Worm (Caenorhabditis elegans) whole organism, young adult: Measurements from ENCODE around the gene irg-3.

Experiments
- C17E4.6 ChIP-seq: fragments of 200-800 bp; sonication (Bioruptor generic); IDR thresholded peaks from 2 replicates; pipeline ENCODE4 v1.3.6; 2022; ENCODE audit warnings: missing genetic modification reagents, missing genetic modification characterization, missing compliant biosample characterization
- F23B12.7 ChIP-seq: sonication (generic microtip); optimal IDR thresholded peaks from 2 replicates; lab custom pipeline; 2017; ENCODE audit warnings: missing genetic modification characterization, mild to moderate bottlenecking, missing compliant biosample characterization, antibody characterized with exemption, moderate library complexity; ENCODE audit not compliant: insufficient read depth
- F39B2.1 ChIP-seq: fragments of 200-800 bp; sonication (Bioruptor generic); IDR thresholded peaks from 2 replicates; pipeline ENCODE4 v1.3.6; 2022; ENCODE audit warnings: missing genetic modification reagents, missing genetic modification characterization, missing compliant biosample characterization
- F52B5.7 ChIP-seq: sonication (generic microtip); optimal IDR thresholded peaks from 2 replicates; lab custom pipeline; 2016; ENCODE audit warnings: mild to moderate bottlenecking, missing genetic modification characterization, missing compliant biosample characterization
- F55B11.4 ChIP-seq: sonication (generic microtip); optimal IDR thresholded peaks from 2 replicates; lab custom pipeline; 2016; ENCODE audit warnings: missing compliant biosample characterization, missing genetic modification characterization, borderline replicate concordance; ENCODE audit not compliant: insufficient read depth
- Y53F4B.3 ChIP-seq: fragments of 200-800 bp; sonication (Bioruptor generic); IDR thresholded peaks from 2 replicates; pipeline ENCODE4 v1.3.6; 2022; ENCODE audit warnings: missing genetic modification reagents, missing genetic modification characterization, missing compliant biosample characterization
- Y53G8AR.9 ChIP-seq: fragments of 200-800 bp; sonication (Bioruptor generic); conservative IDR thresholded peaks from 2 replicates; pipeline ENCODE4 v1.3.6; 2022; ENCODE audit warnings: missing genetic modification reagents, missing genetic modification characterization, missing compliant biosample characterization
- akir-1 ChIP-seq: fragments of 200-800 bp; sonication (Bioruptor generic); optimal IDR thresholded peaks from 2 replicates; lab custom pipeline; 2018; ENCODE audit warnings: mild to moderate bottlenecking, missing genetic modification characterization, moderate library complexity, missing compliant biosample characterization
- atf-7 ChIP-seq: sonication (generic microtip); optimal IDR thresholded peaks from 2 replicates; lab custom pipeline; 2017; ENCODE audit warnings: mild to moderate bottlenecking, missing genetic modification characterization, missing compliant biosample characterization
- attf-5 ChIP-seq: fragments of 200-800 bp; sonication (Bioruptor generic); optimal IDR thresholded peaks from 2 replicates; lab custom pipeline; 2018; ENCODE audit warnings: mild to moderate bottlenecking, missing genetic modification characterization, missing compliant biosample characterization
- attf-6 ChIP-seq: fragments of 200-800 bp; sonication (Bioruptor generic); IDR thresholded peaks from 2 replicates; pipeline ENCODE4 v1.3.6; 2022; ENCODE audit warnings: missing genetic modification reagents, missing genetic modification characterization, missing compliant biosample characterization
- bed-2 ChIP-seq: fragments of 200-800 bp; sonication (Bioruptor generic); IDR thresholded peaks from 2 replicates; pipeline ENCODE4 v1.3.6; 2022; ENCODE audit warnings: missing genetic modification reagents, missing genetic modification characterization, missing compliant biosample characterization
- ccch-3 ChIP-seq: fragments of 200-800 bp; sonication (Bioruptor generic); optimal IDR thresholded peaks from 2 replicates; lab custom pipeline; 2018; ENCODE audit warnings: mild to moderate bottlenecking, missing genetic modification characterization, missing compliant biosample characterization
- cebp-1 ChIP-seq, 2 experiments: fragments of 200-800 bp in 1 of 2; sonication (Bioruptor generic) in 1 of 2; sonication (generic microtip) in 1 of 2; IDR thresholded peaks in 1 of 2; optimal IDR thresholded peaks in 1 of 2; 2 replicates each; pipeline versions ENCODE4 v1.3.6 to Lab custom; 2017 to 2022; ENCODE audit warnings: missing compliant biosample characterization in 2 of 2, missing genetic modification characterization in 2 of 2, mild to moderate bottlenecking in 1 of 2, missing genetic modification reagents in 1 of 2, moderate library complexity in 1 of 2
- cebp-2 ChIP-seq: fragments of 200-800 bp; sonication (Bioruptor generic); IDR thresholded peaks from 2 replicates; pipeline ENCODE4 v1.3.6; 2022; ENCODE audit warnings: missing genetic modification characterization, missing compliant biosample characterization
- ceh-100 ChIP-seq: fragments of 200-800 bp; sonication (Bioruptor generic); IDR thresholded peaks from 2 replicates; pipeline ENCODE4 v1.3.6; 2022; ENCODE audit warnings: missing genetic modification reagents, missing genetic modification characterization, missing compliant biosample characterization
- ceh-58 ChIP-seq: fragments of 200-800 bp; sonication (Bioruptor generic); IDR thresholded peaks from 2 replicates; pipeline ENCODE4 v1.3.6; 2022; ENCODE audit warnings: missing genetic modification characterization, missing compliant biosample characterization
- ceh-79 ChIP-seq: sonication (generic microtip); optimal IDR thresholded peaks from 2 replicates; lab custom pipeline; 2017; ENCODE audit warnings: mild to moderate bottlenecking, missing genetic modification characterization, missing compliant biosample characterization
- ceh-91 ChIP-seq: fragments of 200-800 bp; sonication (Bioruptor generic); IDR thresholded peaks from 2 replicates; pipeline ENCODE4 v1.3.6; 2022; ENCODE audit warnings: missing genetic modification reagents, missing genetic modification characterization, missing compliant biosample characterization
- him-1 ChIP-seq: sonication (generic microtip); optimal IDR thresholded peaks from 2 replicates; lab custom pipeline; 2016; ENCODE audit warnings: missing genotype, missing genetic modification reagents, missing genetic modification characterization, missing compliant biosample characterization
- hlh-26 ChIP-seq: fragments of 200-800 bp; sonication (Bioruptor generic); conservative IDR thresholded peaks from 2 replicates; pipeline ENCODE4 v1.3.6; 2022; ENCODE audit warnings: missing genetic modification reagents, missing genetic modification characterization, missing compliant biosample characterization
- lin-40 ChIP-seq: sonication (generic microtip); optimal IDR thresholded peaks from 2 replicates; lab custom pipeline; 2016; ENCODE audit warnings: missing genetic modification characterization, mild to moderate bottlenecking, missing compliant biosample characterization, missing genotype, missing genetic modification reagents
- lin-54 ChIP-seq: fragments of 200-800 bp; sonication (Bioruptor generic); optimal IDR thresholded peaks from 2 replicates; lab custom pipeline; 2018; ENCODE audit warnings: mild to moderate bottlenecking, missing genetic modification characterization, missing compliant biosample characterization
- lir-1 ChIP-seq: fragments of 200-800 bp; sonication (Bioruptor generic); conservative IDR thresholded peaks from 2 replicates; pipeline ENCODE4 v1.3.6; 2022; ENCODE audit warnings: missing genetic modification reagents, missing genetic modification characterization, missing compliant biosample characterization
- lsl-1 ChIP-seq: fragments of 200-800 bp; sonication (Bioruptor generic); optimal IDR thresholded peaks from 2 replicates; lab custom pipeline; 2018; ENCODE audit warnings: mild to moderate bottlenecking, missing genetic modification characterization, moderate library complexity, missing compliant biosample characterization
- madf-10 ChIP-seq: sonication (generic microtip); optimal IDR thresholded peaks from 2 replicates; lab custom pipeline; 2016; ENCODE audit warnings: mild to moderate bottlenecking, missing genetic modification characterization, missing compliant biosample characterization
- madf-6 ChIP-seq: fragments of 200-800 bp; sonication (Bioruptor generic); IDR thresholded peaks from 2 replicates; pipeline ENCODE4 v1.3.6; 2022; ENCODE audit warnings: missing genetic modification reagents, missing genetic modification characterization, missing compliant biosample characterization
- madf-8 ChIP-seq: fragments of 200-800 bp; sonication (Bioruptor generic); conservative IDR thresholded peaks from 2 replicates; pipeline ENCODE4 v1.3.6; 2022; ENCODE audit warnings: missing genetic modification reagents, missing genetic modification characterization, missing compliant biosample characterization
- mxl-1 ChIP-seq: sonication (generic microtip); optimal IDR thresholded peaks from 2 replicates; lab custom pipeline; 2016; ENCODE audit warnings: missing genetic modification characterization, missing compliant biosample characterization
- nhr-179 ChIP-seq: sonication (generic microtip); optimal IDR thresholded peaks from 2 replicates; lab custom pipeline; 2016; ENCODE audit warnings: mild to moderate bottlenecking, missing genetic modification characterization, missing compliant biosample characterization
- nhr-80 ChIP-seq: sonication (generic microtip); optimal IDR thresholded peaks from 2 replicates; lab custom pipeline; 2016; ENCODE audit warnings: missing genetic modification characterization, missing compliant biosample characterization
- pha-4 ChIP-seq: fragments of 150-350 bp; sonication (generic microtip); optimal IDR thresholded peaks from 2 replicates; lab custom pipeline; 2014; ENCODE audit warnings: missing biosample characterization, missing genetic modification reagents, missing genetic modification characterization
- snpc-1.1 ChIP-seq: sonication (generic microtip); optimal IDR thresholded peaks from 2 replicates; lab custom pipeline; 2017; ENCODE audit warnings: missing genetic modification characterization, mild to moderate bottlenecking, missing compliant biosample characterization, antibody characterized with exemption, moderate library complexity, missing genotype, missing genetic modification reagents; ENCODE audit not compliant: insufficient read depth
- snpc-1.3 ChIP-seq: sonication (generic microtip); optimal IDR thresholded peaks from 2 replicates; lab custom pipeline; 2017; ENCODE audit warnings: missing genetic modification characterization, mild to moderate bottlenecking, missing compliant biosample characterization, antibody characterized with exemption, moderate library complexity, missing genotype, missing genetic modification reagents; ENCODE audit not compliant: insufficient read depth
- snpc-4 ChIP-seq, 5 experiments: fragments of 150-350 bp in 1 of 5; sonication (generic microtip) in 4 of 5; optimal IDR thresholded peaks; 2 replicates each; lab custom pipeline; 2014 to 2018; ENCODE audit warnings: missing genetic modification characterization in 5 of 5, missing biosample characterization in 3 of 5, antibody characterized with exemption in 2 of 5, mild to moderate bottlenecking in 2 of 5, missing compliant biosample characterization in 2 of 5, missing genotype in 2 of 5, moderate library complexity in 2 of 5, missing genetic modification reagents in 1 of 5
- ztf-28 ChIP-seq: fragments of 200-800 bp; sonication (Bioruptor generic); IDR thresholded peaks from 2 replicates; pipeline ENCODE4 v1.3.6; 2022; ENCODE audit warnings: missing genetic modification reagents, missing genetic modification characterization, missing compliant biosample characterization
- ztf-3 ChIP-seq: fragments of 200-800 bp; sonication (Bioruptor generic); optimal IDR thresholded peaks from 2 replicates; lab custom pipeline; 2018; ENCODE audit warnings: mild to moderate bottlenecking, missing genetic modification characterization, missing compliant biosample characterization

Gene irg-3

ce11 chrV:2614986-2615687, 22.7 kb downstream of the irg-3 start, which contains the start of gene F53E10.1 (continued):
- TF ChIP-seq bed-2 (no peak), F52B5.7 (tag; lab: Kevin White, UChicago) (no peak), attf-5 (GFP tag; lab: Kevin White, UChicago) (peak; percentile 28), F39B2.1 (GFP tag; lab: Robert Waterston, UW) (no peak), madf-6 (GFP tag; lab: Robert Waterston, UW) (no peak), mxl-1 (no peak), ccch-3 (GFP tag; lab: Kevin White, UChicago) (no peak), nhr-179 (tag; lab: Kevin White, UChicago) (no peak), ceh-100 (GFP tag; lab: Robert Waterston, UW) (no peak), nhr-80 (tag; lab: Kevin White, UChicago) (peak; percentile 50), Y53G8AR.9 (no peak), attf-6 (GFP tag; lab: Robert Waterston, UW) (no peak), F55B11.4 (tag; lab: Kevin White, UChicago) (no peak), F23B12.7 (tag; lab: Kevin White, UChicago) (no peak), cebp-1 (GFP tag; IDR thresholded peaks at IDR 0.05; lab: Robert Waterston, UW) (no peak), cebp-1 (tag; optimal IDR thresholded peaks at IDR 0.05; lab: Kevin White, UChicago) (peak; percentile 38), snpc-1.3 (tag; lab: Kevin White, UChicago) (no peak), atf-7 (tag; lab: Kevin White, UChicago) (peak; percentile 90), C17E4.6 (no peak), madf-10 (peak; percentile 12), ceh-58 (GFP tag; lab: Robert Waterston, UW) (no peak), lsl-1 (GFP tag; lab: Kevin White, UChicago) (no peak), lir-1 (GFP tag; lab: Robert Waterston, UW) (no peak), lin-54 (GFP tag; lab: Kevin White, UChicago) (peak; percentile 14), cebp-2 (no peak), snpc-1.1 (tag; lab: Kevin White, UChicago) (no peak), ztf-28 (GFP tag; lab: Robert Waterston, UW) (no peak), ceh-91 (GFP tag; lab: Robert Waterston, UW) (no peak), ceh-79 (tag; lab: Kevin White, UChicago) (no peak), akir-1 (GFP tag; lab: Kevin White, UChicago) (no peak), ztf-3 (no peak), lin-40 (tag; lab: Kevin White, UChicago) (no peak), madf-8 (GFP tag; lab: Robert Waterston, UW) (no peak), snpc-4 (GFP tag; optimal IDR thresholded peaks at IDR 0.05; lab: Kevin White, UChicago) (no peak), snpc-4 (tag; optimal IDR thresholded peaks at IDR 0.05; lab: Kevin White, UChicago) (no peak), pha-4 (no peak), hlh-26 (GFP tag; lab: Robert Waterston, UW) (no peak), Y53F4B.3 (GFP tag; lab: Robert Waterston, UW) (no peak), him-1 (tag; lab: Kevin White, UChicago) (no peak)
